Worm (Caenorhabditis elegans) whole organism, mixed stage, embryonic: ENCODE data around the gene E02C12.8.

Source experiments
- bed-3 ChIP-seq: fragments of 200-800 bp; sonication (Bioruptor generic); optimal IDR thresholded peaks from 3 replicates; lab custom pipeline; 2018; ENCODE audit warnings: mild to moderate bottlenecking, missing genetic modification characterization, moderate library complexity, missing compliant biosample characterization
- blmp-1 ChIP-seq: fragments of 150-350 bp; optimal IDR thresholded peaks from 2 replicates; lab custom pipeline; 2014; ENCODE audit warnings: missing biosample characterization, missing genetic modification characterization
- ceh-43 ChIP-seq: fragments of 200-800 bp; sonication (Bioruptor generic); optimal IDR thresholded peaks from 2 replicates; lab custom pipeline; 2018; ENCODE audit warnings: mild to moderate bottlenecking, missing genetic modification characterization, moderate library complexity, missing compliant biosample characterization
- ceh-83 ChIP-seq: fragments of 200-800 bp; sonication (Bioruptor generic); optimal IDR thresholded peaks from 2 replicates; lab custom pipeline; 2018; ENCODE audit warnings: mild to moderate bottlenecking, missing genetic modification characterization, missing compliant biosample characterization
- ces-1 ChIP-seq: fragments of 150-350 bp; optimal IDR thresholded peaks from 2 replicates; lab custom pipeline; 2014; ENCODE audit warnings: missing biosample characterization, missing genetic modification reagents, missing genetic modification characterization
- drap-1 ChIP-seq: fragments of 200-800 bp; sonication (Bioruptor generic); optimal IDR thresholded peaks from 3 replicates; lab custom pipeline; 2018; ENCODE audit warnings: mild to moderate bottlenecking, missing genetic modification characterization, missing compliant biosample characterization
- elt-1 ChIP-seq: sonication (generic microtip); optimal IDR thresholded peaks from 2 replicates; lab custom pipeline; 2017; ENCODE audit warnings: missing genetic modification characterization, mild to moderate bottlenecking, missing compliant biosample characterization, antibody characterized with exemption, moderate library complexity, borderline replicate concordance; ENCODE audit not compliant: insufficient read depth
- elt-3 ChIP-seq: fragments of 150-350 bp; optimal IDR thresholded peaks from 2 replicates; lab custom pipeline; 2014; ENCODE audit warnings: missing biosample characterization, missing genetic modification characterization
- flh-1 ChIP-seq: fragments of 200-800 bp; sonication (Bioruptor generic); optimal IDR thresholded peaks from 2 replicates; lab custom pipeline; 2018; ENCODE audit warnings: mild to moderate bottlenecking, missing genetic modification characterization, moderate library complexity, missing compliant biosample characterization
- ham-2 ChIP-seq: fragments of 200-800 bp; sonication (Bioruptor generic); optimal IDR thresholded peaks from 2 replicates; lab custom pipeline; 2018; ENCODE audit warnings: mild to moderate bottlenecking, missing genetic modification characterization, missing compliant biosample characterization
- hlh-1 ChIP-seq: fragments of 150-350 bp; optimal IDR thresholded peaks from 2 replicates; lab custom pipeline; 2014; ENCODE audit warnings: missing biosample characterization, missing genetic modification reagents, missing genetic modification characterization
- lin-13 ChIP-seq: fragments of 150-350 bp; optimal IDR thresholded peaks from 2 replicates; lab custom pipeline; 2014; ENCODE audit warnings: missing biosample characterization, missing genetic modification characterization
- lin-32 ChIP-seq: fragments of 200-800 bp; sonication (Bioruptor generic); optimal IDR thresholded peaks from 2 replicates; lab custom pipeline; 2018; ENCODE audit warnings: mild to moderate bottlenecking, missing genetic modification characterization, missing compliant biosample characterization
- lsy-2 ChIP-seq: fragments of 150-350 bp; optimal IDR thresholded peaks from 2 replicates; lab custom pipeline; 2014; ENCODE audit warnings: missing biosample characterization, missing genetic modification characterization
- mab-5 ChIP-seq: fragments of 150-350 bp; optimal IDR thresholded peaks from 2 replicates; lab custom pipeline; 2014; ENCODE audit warnings: missing biosample characterization, missing genetic modification characterization
- mls-2 ChIP-seq: sonication (generic microtip); optimal IDR thresholded peaks from 2 replicates; lab custom pipeline; 2016; ENCODE audit warnings: mild to moderate bottlenecking, missing genetic modification characterization, moderate library complexity, missing compliant biosample characterization
- nhr-12 ChIP-seq: fragments of 150-350 bp; optimal IDR thresholded peaks from 2 replicates; lab custom pipeline; 2014; ENCODE audit warnings: missing biosample characterization, missing genetic modification characterization
- nhr-28 ChIP-seq: fragments of 150-350 bp; optimal IDR thresholded peaks from 2 replicates; lab custom pipeline; 2014; ENCODE audit warnings: missing biosample characterization, missing genetic modification characterization
- nhr-76 ChIP-seq: sonication (generic microtip); optimal IDR thresholded peaks from 2 replicates; lab custom pipeline; 2017; ENCODE audit warnings: missing biosample characterization, missing genetic modification characterization
- sem-2 ChIP-seq: fragments of 200-800 bp; sonication (Bioruptor generic); optimal IDR thresholded peaks from 2 replicates; lab custom pipeline; 2018; ENCODE audit warnings: mild to moderate bottlenecking, missing genetic modification characterization, missing compliant biosample characterization
- snpc-4 ChIP-seq: fragments of 150-350 bp; optimal IDR thresholded peaks from 2 replicates; lab custom pipeline; 2014; ENCODE audit warnings: missing biosample characterization, missing genetic modification characterization
- sptf-1 ChIP-seq: sonication (generic microtip); optimal IDR thresholded peaks from 2 replicates; lab custom pipeline; 2017; ENCODE audit warnings: mild to moderate bottlenecking, missing genetic modification characterization, moderate library complexity, missing compliant biosample characterization
- tbx-8 ChIP-seq: fragments of 200-800 bp; sonication (Bioruptor generic); optimal IDR thresholded peaks from 2 replicates; lab custom pipeline; 2018; ENCODE audit warnings: mild to moderate bottlenecking, missing genetic modification characterization, moderate library complexity, missing compliant biosample characterization
- unc-120 ChIP-seq: sonication (generic microtip); optimal IDR thresholded peaks from 2 replicates; lab custom pipeline; 2017; ENCODE audit warnings: missing genetic modification characterization, missing compliant biosample characterization; ENCODE audit not compliant: poor library complexity, severe bottlenecking
- unc-62 ChIP-seq: fragments of 150-350 bp; optimal IDR thresholded peaks from 2 replicates; lab custom pipeline; 2014; ENCODE audit warnings: missing biosample characterization, missing genetic modification reagents, missing genetic modification characterization
- zip-8 ChIP-seq: fragments of 150-350 bp; optimal IDR thresholded peaks from 2 replicates; lab custom pipeline; 2014; ENCODE audit warnings: missing biosample characterization, missing genetic modification characterization
- ztf-11 ChIP-seq: fragments of 150-350 bp; optimal IDR thresholded peaks from 2 replicates; lab custom pipeline; 2014; ENCODE audit warnings: missing biosample characterization, missing genetic modification characterization

Gene E02C12.8

ce11 chrV:9338452-9338851 is 35.0 kb downstream of the E02C12.8 start:
- TF ChIP-seq ces-1 (GFP tag; lab: Kevin White, UChicago), result no peak

ce11 chrV:9336462-9336861 is 37.0 kb downstream of the E02C12.8 start, which contains the start of gene coq-6:
Gene coq-6, plus strand, starts transcription at chrV:9336762.
- TF ChIP-seq unc-62 (GFP tag; lab: Kevin White, UChicago) (no peak), hlh-1 (tag; lab: Kevin White, UChicago) (no peak), nhr-76 (no peak), blmp-1 (no peak), snpc-4 (tag; lab: Kevin White, UChicago) (no peak), lsy-2 (tag; lab: Kevin White, UChicago) (no peak), ham-2 (no peak), nhr-28 (tag; lab: Kevin White, UChicago) (no peak), mls-2 (tag; lab: Kevin White, UChicago) (no peak), ceh-83 (GFP tag; lab: Kevin White, UChicago) (no peak), flh-1 (GFP tag; lab: Kevin White, UChicago) (no peak), ceh-43 (GFP tag; lab: Kevin White, UChicago) (no peak), bed-3 (no peak), zip-8 (tag; lab: Kevin White, UChicago) (no peak), sem-2 (GFP tag; lab: Kevin White, UChicago) (no peak), sptf-1 (no peak), lin-13 (tag; lab: Kevin White, UChicago) (no peak), drap-1 (GFP tag; lab: Kevin White, UChicago) (no peak)

- TF ChIP-seq drap-1 (GFP tag; lab: Kevin White, UChicago) (no peak), tbx-8 (GFP tag; lab: Kevin White, UChicago) (no peak), sem-2 (GFP tag; lab: Kevin White, UChicago) (no peak), nhr-28 (tag; lab: Kevin White, UChicago) (no peak), unc-62 (GFP tag; lab: Kevin White, UChicago) (no peak), nhr-12 (tag; lab: Kevin White, UChicago) (no peak), mls-2 (tag; lab: Kevin White, UChicago) (no peak), elt-1 (tag; lab: Kevin White, UChicago) (no peak), zip-8 (tag; lab: Kevin White, UChicago) (no peak), blmp-1 (no peak), flh-1 (GFP tag; lab: Kevin White, UChicago) (no peak), ztf-11 (tag; lab: Kevin White, UChicago) (no peak), mab-5 (tag; lab: Kevin White, UChicago) (no peak), ceh-43 (GFP tag; lab: Kevin White, UChicago) (no peak), unc-120 (no peak), lin-13 (tag; lab: Kevin White, UChicago) (no peak), sptf-1 (no peak)
These were observed 39.2 kb downstream of the E02C12.8 start, which contains the start of gene ucp-4 for ce11 chrV:9334216-9334615. Gene ucp-4, plus strand, starts transcription at chrV:9334298.

- TF ChIP-seq zip-8 (tag; lab: Kevin White, UChicago), result peak; percentile 97
- no peak for TF ChIP-seq ceh-83 (GFP tag; lab: Kevin White, UChicago)
These were observed 39.9 kb downstream of the E02C12.8 start, which contains the start of gene acl-14 for ce11 chrV:9333316-9334048. Gene acl-14, minus strand, starts transcription at chrV:9333631.

- TF ChIP-seq lin-32 (GFP tag; lab: Kevin White, UChicago), result no peak
- TF ChIP-seq sem-2 (GFP tag; lab: Kevin White, UChicago), result no peak
- no peak for TF ChIP-seq lsy-2 (tag; lab: Kevin White, UChicago)
- no peak for TF ChIP-seq mls-2 (tag; lab: Kevin White, UChicago)
- no peak for TF ChIP-seq unc-120
- no peak for TF ChIP-seq elt-3 (tag; lab: Kevin White, UChicago)
These were observed 40.6 kb downstream of the E02C12.8 start for ce11 chrV:9332611-9333315.
